Fruit fly (Drosophila melanogaster) whole organism, pupa: ENCODE measurements around the gene trc.

Experiments
- CG13204 ChIP-seq: fragments of 200-800 bp; sonication (Bioruptor generic); optimal IDR thresholded peaks from 2 replicates; lab custom pipeline; 2018; ENCODE audit warnings: missing biosample characterization, mild to moderate bottlenecking, missing genetic modification characterization, moderate library complexity
- CG14655 ChIP-seq: fragments of 200-800 bp; sonication (Bioruptor generic); optimal IDR thresholded peaks from 3 replicates; lab custom pipeline; 2017; ENCODE audit warnings: mild to moderate bottlenecking, missing biosample characterization, missing genetic modification reagents, missing genetic modification characterization
- CG15710 ChIP-seq: fragments of 200-800 bp; sonication (Bioruptor generic); optimal IDR thresholded peaks from 2 replicates; lab custom pipeline; 2018; ENCODE audit warnings: missing biosample characterization, mild to moderate bottlenecking, missing genetic modification characterization, moderate library complexity
- CG32121 ChIP-seq: fragments of 200-800 bp; sonication (Bioruptor generic); IDR thresholded peaks from 2 replicates; pipeline ENCODE4 v1.3.6; 2022; ENCODE audit warnings: missing biosample characterization, missing genetic modification characterization
- CG34367 ChIP-seq: fragments of 200-800 bp; sonication (Bioruptor generic); optimal IDR thresholded peaks from 2 replicates; lab custom pipeline; 2018; ENCODE audit warnings: missing biosample characterization, mild to moderate bottlenecking, missing genetic modification characterization
- CG4496 ChIP-seq: fragments of 200-800 bp; sonication (Bioruptor generic); IDR thresholded peaks from 3 replicates; pipeline ENCODE4 v1.3.6; 2022; ENCODE audit warnings: missing biosample characterization, missing genetic modification characterization
- D1 ChIP-seq: fragments of 200-800 bp; sonication (Bioruptor generic); optimal IDR thresholded peaks from 2 replicates; lab custom pipeline; 2018; ENCODE audit warnings: missing biosample characterization, mild to moderate bottlenecking, missing genetic modification characterization, moderate library complexity
- EcR ChIP-seq: fragments of 200-800 bp; sonication (Bioruptor generic); optimal IDR thresholded peaks from 3 replicates; lab custom pipeline; 2019; ENCODE audit warnings: missing biosample characterization, missing genetic modification characterization, mild to moderate bottlenecking, moderate library complexity, missing genetic modification reagents
- Pif1A ChIP-seq: fragments of 200-800 bp; sonication (Bioruptor generic); optimal IDR thresholded peaks from 3 replicates; lab custom pipeline; 2016; ENCODE audit warnings: missing biosample characterization, missing genetic modification characterization
- Pif1B ChIP-seq: fragments of 200-800 bp; sonication (Bioruptor generic); optimal IDR thresholded peaks from 3 replicates; lab custom pipeline; 2016; ENCODE audit warnings: missing biosample characterization, missing genetic modification characterization
- fd96Ca ChIP-seq: fragments of 200-800 bp; sonication (Bioruptor generic); IDR thresholded peaks from 3 replicates; pipeline ENCODE4 v1.3.6; 2022; ENCODE audit warnings: missing biosample characterization, missing genetic modification characterization
- rn ChIP-seq: fragments of 200-800 bp; sonication (Bioruptor generic); IDR thresholded peaks from 2 replicates; pipeline ENCODE4 v1.3.6; 2022; ENCODE audit warnings: missing biosample characterization, missing genetic modification characterization

DNA sequence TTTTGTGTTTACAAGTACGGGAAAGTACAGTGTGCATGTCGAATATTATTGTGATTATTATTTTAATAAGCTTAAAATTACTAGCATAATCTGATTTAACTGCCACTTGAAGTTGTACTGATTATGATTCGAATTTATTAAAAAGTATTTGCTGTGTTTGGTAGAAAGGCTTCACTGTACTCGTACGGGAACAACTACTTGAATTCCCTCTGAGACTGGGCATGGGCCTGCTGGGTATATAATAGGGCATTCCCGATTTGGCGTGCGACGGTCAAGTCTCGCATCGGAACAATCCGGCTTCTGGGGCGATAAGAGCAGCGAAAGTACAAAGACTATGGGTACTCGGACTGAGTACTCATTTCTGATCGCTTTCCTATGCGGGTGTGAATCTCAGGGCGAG is 35.6 kb upstream of the trc start:
- TF ChIP-seq D1 (tag; lab: Kevin White, UChicago) (no peak), CG14655 (no peak), CG15710 (tag; lab: Kevin White, UChicago) (no peak), fd96Ca (no peak), rn (GFP tag; lab: Robert Waterston, UW) (no peak), CG32121 (GFP tag; lab: Robert Waterston, UW) (no peak), CG13204 (GFP tag; lab: Kevin White, UChicago) (no peak), CG34367 (tag; lab: Kevin White, UChicago) (no peak), EcR (GFP tag; lab: Kevin White, UChicago) (no peak), CG4496 (GFP tag; lab: Robert Waterston, UW) (no peak), Pif1A (GFP tag; lab: Kevin White, UChicago) (peak; percentile 1), Pif1B (GFP tag; lab: Kevin White, UChicago) (no peak)
